Fruit fly (Drosophila melanogaster) whole organism, embryonic: Measurements from ENCODE around the gene Cyt-c1L.

Source experiments
- Antp ChIP-seq: fragments of 200-800 bp; sonication (Bioruptor generic); optimal IDR thresholded peaks from 3 replicates; lab custom pipeline; 2016; ENCODE audit warnings: missing biosample characterization, missing genetic modification characterization
- Bdp1 ChIP-seq: fragments of 200-800 bp; sonication (Bioruptor generic); optimal IDR thresholded peaks from 3 replicates; lab custom pipeline; 2016; ENCODE audit warnings: missing biosample characterization, missing genetic modification characterization
- Blimp-1 ChIP-seq: fragments of 200-800 bp; sonication (Bioruptor generic); optimal IDR thresholded peaks from 3 replicates; lab custom pipeline; 2018; ENCODE audit warnings: missing biosample characterization, missing genetic modification characterization, mild to moderate bottlenecking, moderate library complexity, missing genetic modification reagents
- CG10654 ChIP-seq: fragments of 200-800 bp; sonication (Bioruptor generic); optimal IDR thresholded peaks from 2 replicates; lab custom pipeline; 2016; ENCODE audit warnings: missing biosample characterization, missing genetic modification characterization
- CG10959 ChIP-seq: fragments of 200-800 bp; sonication (Bioruptor generic); IDR thresholded peaks from 2 replicates; pipeline ENCODE4 v1.3.6; 2022; ENCODE audit warnings: missing biosample characterization, missing genetic modification characterization
- CG12236 ChIP-seq: fragments of 200-800 bp; sonication (Bioruptor generic); optimal IDR thresholded peaks from 2 replicates; lab custom pipeline; 2016; ENCODE audit warnings: missing biosample characterization, missing genetic modification characterization
- CG18262 ChIP-seq: fragments of 200-800 bp; optimal IDR thresholded peaks from 3 replicates; lab custom pipeline; 2019; ENCODE audit warnings: missing biosample characterization, mild to moderate bottlenecking, missing genetic modification characterization, moderate library complexity
- CG18476 ChIP-seq: fragments of 200-800 bp; sonication (Bioruptor generic); optimal IDR thresholded peaks from 2 replicates; lab custom pipeline; 2016; ENCODE audit warnings: missing biosample characterization, mild to moderate bottlenecking, missing genetic modification characterization
- CG2875 ChIP-seq: fragments of 200-800 bp; sonication (Bioruptor generic); optimal IDR thresholded peaks from 2 replicates; lab custom pipeline; 2017; ENCODE audit warnings: missing biosample characterization, mild to moderate bottlenecking, missing genetic modification characterization, missing genetic modification reagents
- CG2889 ChIP-seq: fragments of 200-800 bp; sonication (Bioruptor generic); IDR thresholded peaks from 3 replicates; pipeline ENCODE4 v1.3.6; 2022; ENCODE audit warnings: missing biosample characterization, missing genetic modification characterization
- CG3065 ChIP-seq: fragments of 200-800 bp; sonication (Bioruptor generic); optimal IDR thresholded peaks from 2 replicates; lab custom pipeline; 2016; ENCODE audit warnings: missing biosample characterization, missing genetic modification characterization
- CG32772 ChIP-seq: fragments of 200-800 bp; sonication (Bioruptor generic); IDR thresholded peaks from 2 replicates; pipeline ENCODE4 v1.3.6; 2022; ENCODE audit warnings: missing biosample characterization, missing genetic modification characterization
- CG4282 ChIP-seq: fragments of 200-800 bp; sonication (Bioruptor generic); optimal IDR thresholded peaks from 2 replicates; lab custom pipeline; 2016; ENCODE audit warnings: missing biosample characterization, missing genetic modification characterization
- CG5245 ChIP-seq: fragments of 200-800 bp; sonication (Bioruptor generic); optimal IDR thresholded peaks from 3 replicates; lab custom pipeline; 2016; ENCODE audit warnings: missing biosample characterization, missing genetic modification characterization
- CG8478 ChIP-seq: fragments of >200 bp; optimal IDR thresholded peaks from 2 replicates; lab custom pipeline; 2018
- CG8765 ChIP-seq: fragments of 200-800 bp; sonication (Bioruptor generic); IDR thresholded peaks from 2 replicates; pipeline ENCODE4 v1.3.6; 2022; ENCODE audit warnings: missing biosample characterization, missing genetic modification characterization
- CG9215 ChIP-seq: fragments of 200-800 bp; sonication (Bioruptor generic); IDR thresholded peaks from 2 replicates; pipeline ENCODE4 v1.3.6; 2022; ENCODE audit warnings: missing biosample characterization, missing genetic modification characterization
- CTCF ChIP-seq: fragments of 200-800 bp; sonication (Bioruptor generic); optimal IDR thresholded peaks from 2 replicates; lab custom pipeline; 2017; ENCODE audit warnings: missing biosample characterization, mild to moderate bottlenecking, missing genetic modification characterization, moderate library complexity
- Fer3 ChIP-seq: fragments of 200-800 bp; sonication (Bioruptor generic); optimal IDR thresholded peaks from 2 replicates; lab custom pipeline; 2018; ENCODE audit warnings: missing biosample characterization, mild to moderate bottlenecking, missing genetic modification characterization, moderate library complexity
- HLHmδ ChIP-seq: fragments of 200-800 bp; sonication (Bioruptor generic); optimal IDR thresholded peaks from 2 replicates; lab custom pipeline; 2018; ENCODE audit warnings: missing biosample characterization, mild to moderate bottlenecking, missing genetic modification characterization, moderate library complexity
- MBD-R2 ChIP-seq: fragments of 200-800 bp; sonication (Bioruptor generic); IDR thresholded peaks from 2 replicates; pipeline ENCODE4 v1.3.6; 2022; ENCODE audit warnings: missing biosample characterization, missing genetic modification characterization
- Nf-YC ChIP-seq: fragments of 200-800 bp; optimal IDR thresholded peaks from 3 replicates; lab custom pipeline; 2019; ENCODE audit warnings: missing biosample characterization, mild to moderate bottlenecking, missing genetic modification characterization, moderate library complexity
- Oli ChIP-seq: fragments of 200-800 bp; sonication (Bioruptor generic); optimal IDR thresholded peaks from 2 replicates; lab custom pipeline; 2018; ENCODE audit warnings: missing biosample characterization, mild to moderate bottlenecking, missing genetic modification characterization, moderate library complexity
- Sry-δ ChIP-seq: fragments of 200-800 bp; sonication (Bioruptor generic); optimal IDR thresholded peaks from 2 replicates; lab custom pipeline; 2016; ENCODE audit warnings: missing biosample characterization, missing genetic modification characterization
- Trl ChIP-seq, 3 experiments: fragments of >200 bp in 2 of 3; fragments of 200-800 bp in 1 of 3; sonication (Bioruptor generic) in 1 of 3; optimal IDR thresholded peaks; 2 replicates in 1 of 3; 3 replicates in 2 of 3; lab custom pipeline; 2016 to 2017; ENCODE audit warnings: missing biosample characterization in 1 of 3, missing genetic modification characterization in 1 of 3
- Xbp1 ChIP-seq: fragments of 200-800 bp; sonication (Bioruptor generic); optimal IDR thresholded peaks from 3 replicates; lab custom pipeline; 2016; ENCODE audit warnings: missing biosample characterization, mild to moderate bottlenecking, missing genetic modification characterization
- Xrp1 ChIP-seq: fragments of 200-800 bp; sonication (Bioruptor generic); IDR thresholded peaks from 2 replicates; pipeline ENCODE4 v1.3.6; 2022; ENCODE audit warnings: missing biosample characterization, missing genetic modification characterization
- chinmo ChIP-seq: fragments of 200-800 bp; sonication (Bioruptor generic); IDR thresholded peaks from 4 replicates; pipeline ENCODE4 v1.3.6; 2022; ENCODE audit warnings: missing biosample characterization, missing genetic modification characterization; ENCODE audit not compliant: partially characterized antibody
- chm ChIP-seq: fragments of 200-800 bp; sonication (Bioruptor generic); IDR thresholded peaks from 2 replicates; pipeline ENCODE4 v1.3.6; 2022; ENCODE audit warnings: missing biosample characterization, missing genetic modification characterization
- ci ChIP-seq: fragments of 200-800 bp; sonication (Bioruptor generic); IDR thresholded peaks from 3 replicates; pipeline ENCODE4 v1.3.6; 2022; ENCODE audit warnings: missing biosample characterization, missing genetic modification characterization
- cwo ChIP-seq: fragments of 200-800 bp; sonication (Bioruptor generic); optimal IDR thresholded peaks from 3 replicates; lab custom pipeline; 2017; ENCODE audit warnings: missing biosample characterization, missing genetic modification characterization, mild to moderate bottlenecking, moderate library complexity, missing genetic modification reagents
- ems ChIP-seq: fragments of 200-800 bp; sonication (Bioruptor generic); optimal IDR thresholded peaks from 3 replicates; lab custom pipeline; 2016; ENCODE audit warnings: missing biosample characterization, missing genetic modification characterization
- ftz-f1 ChIP-seq: fragments of 200-800 bp; sonication (Bioruptor generic); optimal IDR thresholded peaks from 2 replicates; lab custom pipeline; 2016; ENCODE audit warnings: missing biosample characterization, missing genetic modification characterization
- gcm2 ChIP-seq: fragments of 200-800 bp; sonication (Bioruptor generic); optimal IDR thresholded peaks from 2 replicates; lab custom pipeline; 2016; ENCODE audit warnings: missing biosample characterization, missing genetic modification characterization
- gem ChIP-seq: fragments of 200-800 bp; sonication (Bioruptor generic); optimal IDR thresholded peaks from 2 replicates; lab custom pipeline; 2019; ENCODE audit warnings: missing biosample characterization, mild to moderate bottlenecking, missing genetic modification characterization, moderate library complexity
- luna ChIP-seq: fragments of 200-800 bp; sonication (Bioruptor generic); optimal IDR thresholded peaks from 2 replicates; lab custom pipeline; 2016; ENCODE audit warnings: missing biosample characterization, missing genetic modification characterization
- mirr ChIP-seq: fragments of 200-800 bp; sonication (Bioruptor generic); optimal IDR thresholded peaks from 3 replicates; lab custom pipeline; 2018; ENCODE audit warnings: missing biosample characterization, mild to moderate bottlenecking, missing genetic modification characterization
- nom ChIP-seq: fragments of 200-800 bp; sonication (Bioruptor generic); optimal IDR thresholded peaks from 2 replicates; lab custom pipeline; 2017; ENCODE audit warnings: missing biosample characterization, missing genetic modification characterization, mild to moderate bottlenecking, moderate library complexity, missing genetic modification reagents
- otp ChIP-seq: fragments of 200-800 bp; sonication (Bioruptor generic); IDR thresholded peaks from 3 replicates; pipeline ENCODE4, ENCODE4 v1.3.6; 2022; ENCODE audit warnings: missing biosample characterization, missing genetic modification characterization
- phol ChIP-seq: fragments of 200-800 bp; sonication (Bioruptor generic); optimal IDR thresholded peaks from 3 replicates; lab custom pipeline; 2018; ENCODE audit warnings: missing biosample characterization, mild to moderate bottlenecking, missing genetic modification characterization, moderate library complexity
- scrt ChIP-seq: fragments of 200-800 bp; sonication (Bioruptor generic); optimal IDR thresholded peaks from 2 replicates; lab custom pipeline; 2018; ENCODE audit warnings: missing biosample characterization, mild to moderate bottlenecking, missing genetic modification characterization, moderate library complexity
- sd ChIP-seq: fragments of 200-800 bp; sonication (Bioruptor generic); optimal IDR thresholded peaks from 3 replicates; lab custom pipeline; 2018; ENCODE audit warnings: missing biosample characterization, mild to moderate bottlenecking, missing genetic modification characterization, moderate library complexity
- sens ChIP-seq: fragments of 200-800 bp; sonication (Bioruptor generic); peaks from one replicate; lab custom pipeline; 2016; ENCODE audit warnings: missing biosample characterization, missing genetic modification characterization
- sisA ChIP-seq: fragments of 200-800 bp; sonication (Bioruptor generic); IDR thresholded peaks from 2 replicates; pipeline ENCODE4 v1.3.6; 2022; ENCODE audit warnings: missing biosample characterization, missing genetic modification characterization
- slp2 ChIP-seq: fragments of 200-800 bp; sonication (Bioruptor generic); optimal IDR thresholded peaks from 2 replicates; lab custom pipeline; 2016; ENCODE audit warnings: missing biosample characterization, missing genetic modification characterization
- so ChIP-seq: fragments of 200-800 bp; sonication (Bioruptor generic); IDR thresholded peaks from 3 replicates; pipeline ENCODE4 v1.3.6; 2022; ENCODE audit warnings: missing biosample characterization, missing genetic modification characterization
- ssp ChIP-seq: fragments of 200-800 bp; sonication (Bioruptor generic); IDR thresholded peaks from 2 replicates; pipeline ENCODE4 v1.3.6; 2022; ENCODE audit warnings: missing biosample characterization, missing genetic modification characterization
- sug ChIP-seq: fragments of 200-800 bp; optimal IDR thresholded peaks from 2 replicates; lab custom pipeline; 2019; ENCODE audit warnings: missing biosample characterization, mild to moderate bottlenecking, missing genetic modification characterization, moderate library complexity
- tio ChIP-seq: fragments of 200-800 bp; sonication (Bioruptor generic); optimal IDR thresholded peaks from 2 replicates; lab custom pipeline; 2017; ENCODE audit warnings: missing biosample characterization, missing genetic modification characterization, inconsistent platforms
- tna ChIP-seq: fragments of 200-800 bp; sonication (Bioruptor generic); IDR thresholded peaks from 2 replicates; pipeline ENCODE4 v1.3.6; 2022; ENCODE audit warnings: missing biosample characterization, missing genetic modification characterization; ENCODE audit not compliant: partially characterized antibody
- unc-4 ChIP-seq: fragments of 200-800 bp; sonication (Bioruptor generic); IDR thresholded peaks from 2 replicates; pipeline ENCODE4 v1.3.6; 2022; ENCODE audit warnings: missing biosample characterization, missing genetic modification characterization; ENCODE audit not compliant: partially characterized antibody
- vvl ChIP-seq: fragments of 200-800 bp; sonication (Bioruptor generic); IDR thresholded peaks from 2 replicates; pipeline ENCODE4 v1.3.6; 2022; ENCODE audit warnings: missing biosample characterization, missing genetic modification characterization
- wek ChIP-seq: fragments of 200-800 bp; sonication (Bioruptor generic); optimal IDR thresholded peaks from 3 replicates; lab custom pipeline; 2018; ENCODE audit warnings: missing biosample characterization, mild to moderate bottlenecking, missing genetic modification characterization, moderate library complexity

Cyt-c1L gene

dm6 chr3R:29159620-29160019, 44.3 kb downstream of the Cyt-c1L start:
- TF ChIP-seq CG2875 (GFP tag; lab: Kevin White, UChicago) (no peak), CG18476 (no peak), ftz-f1 (GFP tag; lab: Kevin White, UChicago) (no peak), vvl (GFP tag; lab: Robert Waterston, UW) (0 out of 2 replicates have a peak, but pooled peaks have one; percentile 23), gem (no peak), sisA (GFP tag; lab: Robert Waterston, UW) (no peak), ssp (GFP tag; lab: Robert Waterston, UW) (no peak), CG8478 (no peak), Oli (no peak), Trl (optimal IDR thresholded peaks at IDR 0.05; lab: Kevin White, UChicago) (no peak), Trl (GFP tag; optimal IDR thresholded peaks at IDR 0.05; lab: Kevin White, UChicago) (no peak), Xrp1 (no peak), Bdp1 (GFP tag; lab: Kevin White, UChicago) (no peak), chm (GFP tag; lab: Robert Waterston, UW) (no peak), so (GFP tag; lab: Robert Waterston, UW) (no peak), CG10654 (GFP tag; lab: Kevin White, UChicago) (no peak), sens (GFP tag; lab: Kevin White, UChicago) (peak; percentile 7), CG9215 (GFP tag; lab: Robert Waterston, UW) (no peak)

- TF ChIP-seq chinmo (GFP tag; lab: Robert Waterston, UW): 0 out of 4 replicates have a peak, but pooled peaks have one; percentile 8
- TF ChIP-seq phol (tag; lab: Kevin White, UChicago): no peak
- TF ChIP-seq CG18262 (tag; lab: Kevin White, UChicago): no peak
- no peak for TF ChIP-seq CG8765 (GFP tag; lab: Robert Waterston, UW)
- no peak for TF ChIP-seq CG4282 (GFP tag; lab: Kevin White, UChicago)
- no peak for TF ChIP-seq CTCF (GFP tag; lab: Kevin White, UChicago)
- TF ChIP-seq unc-4 (GFP tag; lab: Robert Waterston, UW): no peak
- no peak for TF ChIP-seq tio (GFP tag; lab: Kevin White, UChicago)
- no peak for TF ChIP-seq HLHmδ (GFP tag; lab: Kevin White, UChicago)
- TF ChIP-seq Xbp1 (GFP tag; lab: Kevin White, UChicago): no peak
- no peak for TF ChIP-seq scrt (GFP tag; lab: Kevin White, UChicago)
- no peak for TF ChIP-seq otp (GFP tag; lab: Robert Waterston, UW)
- TF ChIP-seq CG3065 (GFP tag; lab: Kevin White, UChicago): no peak
- TF ChIP-seq Nf-YC (tag; lab: Kevin White, UChicago): no peak
- TF ChIP-seq Fer3 (tag; lab: Kevin White, UChicago): no peak
- TF ChIP-seq Sry-δ: no peak
- TF ChIP-seq sug: peak; percentile 83
- peak; percentile 92 for TF ChIP-seq mirr
- no peak for TF ChIP-seq Antp (GFP tag; lab: Kevin White, UChicago)
- TF ChIP-seq sd (tag; lab: Kevin White, UChicago): peak; percentile 33
- TF ChIP-seq CG12236 (GFP tag; lab: Kevin White, UChicago): no peak
- no peak for TF ChIP-seq nom
- TF ChIP-seq gcm2 (GFP tag; lab: Kevin White, UChicago): no peak
- TF ChIP-seq ems (GFP tag; lab: Kevin White, UChicago): no peak
- no peak for TF ChIP-seq wek (GFP tag; lab: Kevin White, UChicago)
- peak; percentile 95 for TF ChIP-seq cwo
- TF ChIP-seq MBD-R2: no peak
- no peak for TF ChIP-seq CG10959 (GFP tag; lab: Robert Waterston, UW)
- no peak for TF ChIP-seq slp2 (GFP tag; lab: Kevin White, UChicago)
- no peak for TF ChIP-seq CG2889 (GFP tag; lab: Robert Waterston, UW)
- TF ChIP-seq CG5245: no peak
- no peak for TF ChIP-seq luna (GFP tag; lab: Kevin White, UChicago)
- TF ChIP-seq CG32772 (GFP tag; lab: Robert Waterston, UW): no peak
- TF ChIP-seq tna (GFP tag; lab: Robert Waterston, UW): no peak
- TF ChIP-seq ci (GFP tag; lab: Robert Waterston, UW): no peak
- TF ChIP-seq Blimp-1 (GFP tag; lab: Kevin White, UChicago): no peak
Measured at dm6 chr3R:29158721-29159120, 45.2 kb downstream of the Cyt-c1L start.
